Fruit fly (Drosophila melanogaster): ENCODE results near the gene CG42750.

CG42750 gene

DNA sequence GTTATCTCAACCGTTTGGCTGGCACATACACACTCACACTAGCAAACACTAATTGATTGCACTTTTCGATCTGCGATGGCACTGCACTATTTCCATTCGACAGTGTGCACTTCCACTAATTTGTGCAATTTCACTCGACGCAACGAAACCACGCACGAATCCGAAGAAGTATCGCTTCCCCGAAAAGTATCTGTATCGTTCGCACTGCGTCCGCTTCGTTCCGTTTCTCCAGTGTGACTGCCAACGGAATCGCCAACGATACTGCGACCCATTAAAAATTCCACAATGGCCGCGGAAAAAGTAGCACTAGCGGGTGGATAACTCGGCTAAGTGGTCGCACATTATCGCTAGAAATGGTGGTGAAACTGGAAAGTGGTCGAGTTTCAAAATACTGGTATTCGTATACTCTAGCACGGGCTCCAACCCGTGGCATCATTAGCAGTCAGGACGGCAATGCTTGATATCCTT lies 123.4 kb downstream of the CG42750 start, which contains the start of gene Socs36E (continued):
- TF ChIP-seq schlank (tag; optimal IDR thresholded peaks at IDR 0.05), result no peak
- no peak for TF ChIP-seq dan (GFP tag; IDR thresholded peaks at IDR 0.05)
- no peak for TF ChIP-seq CG17385 (GFP tag; optimal IDR thresholded peaks at IDR 0.05)
- no peak for TF ChIP-seq grn (GFP tag; optimal IDR thresholded peaks at IDR 0.05)
- TF ChIP-seq Doc2 (GFP tag; IDR thresholded peaks at IDR 0.05), result no peak
- peak; percentile 56 for TF ChIP-seq MBD-R2 (GFP tag; IDR thresholded peaks at IDR 0.05)
- no peak for TF ChIP-seq CG10462 (GFP tag; optimal IDR thresholded peaks at IDR 0.05)
- no peak for TF ChIP-seq D19B (GFP tag; optimal IDR thresholded peaks at IDR 0.05)
- TF ChIP-seq Fer1 (GFP tag; optimal IDR thresholded peaks at IDR 0.05), result peak; percentile 32
- peak; percentile 73; the same call in 1 of the 3 replicates for TF ChIP-seq ken (GFP tag; IDR thresholded peaks at IDR 0.05)
- peak; percentile 24 for TF ChIP-seq zf30C (GFP tag; optimal IDR thresholded peaks at IDR 0.05)
- TF ChIP-seq bigmax (GFP tag; optimal IDR thresholded peaks at IDR 0.05), result no peak
- peak; percentile 65 for TF ChIP-seq CG16813 (GFP tag; IDR thresholded peaks at IDR 0.05; ENCODE audit: partially characterized antibody)
- no peak for TF ChIP-seq CG10366 (GFP tag; IDR thresholded peaks at IDR 0.05)
- TF ChIP-seq CG7786 (GFP tag; optimal IDR thresholded peaks at IDR 0.05), result peak; percentile 46
- no peak for TF ChIP-seq pan (optimal IDR thresholded peaks at IDR 0.05)
- peak in 1 of 2 experiments; percentile 5 for TF ChIP-seq pan (GFP tag; optimal IDR thresholded peaks at IDR 0.05 in 1 of 2, IDR thresholded peaks at IDR 0.05 in 1 of 2)
- TF ChIP-seq CG9817 (tag; optimal IDR thresholded peaks at IDR 0.05), result peak; percentile 28
- peak; percentile 49 for TF ChIP-seq pfk (GFP tag; optimal IDR thresholded peaks at IDR 0.05)
- no peak for TF ChIP-seq h (optimal IDR thresholded peaks at IDR 0.05)
- TF ChIP-seq CG16779 (GFP tag; IDR thresholded peaks at IDR 0.05), result no peak
- no peak for TF ChIP-seq CG10431 (GFP tag; optimal IDR thresholded peaks at IDR 0.05)
- no peak for TF ChIP-seq Oli (tag; optimal IDR thresholded peaks at IDR 0.05)
- peak; percentile 58 for TF ChIP-seq CG32767 (GFP tag; IDR thresholded peaks at IDR 0.05)
- TF ChIP-seq CG8089 (GFP tag; optimal IDR thresholded peaks at IDR 0.05), result no peak
- TF ChIP-seq pum (GFP tag; optimal IDR thresholded peaks at IDR 0.05), result no peak
- peak; percentile 37 for TF ChIP-seq pho (GFP tag; optimal IDR thresholded peaks at IDR 0.05)
- no peak for TF ChIP-seq stc (GFP tag; IDR thresholded peaks at IDR 0.05)
- no peak for TF ChIP-seq gcm (GFP tag; optimal IDR thresholded peaks at IDR 0.05)
- TF ChIP-seq BEAF-32 (GFP tag; optimal IDR thresholded peaks at IDR 0.05), result peak; percentile 70
- peak; percentile 91 for TF ChIP-seq Ets97D (GFP tag; optimal IDR thresholded peaks at IDR 0.05)
- TF ChIP-seq tap (tag; optimal IDR thresholded peaks at IDR 0.05), result peak; percentile 17
- TF ChIP-seq amos (GFP tag; IDR thresholded peaks at IDR 0.05; ENCODE audit: partially characterized antibody), result peak; percentile 70
- TF ChIP-seq Max (GFP tag; optimal IDR thresholded peaks at IDR 0.05), result no peak
- TF ChIP-seq CG1603 (tag; optimal IDR thresholded peaks at IDR 0.05), result peak; percentile 95
- TF ChIP-seq dpn (GFP tag; optimal IDR thresholded peaks at IDR 0.05), result peak; percentile 48 to 50
- TF ChIP-seq ems (GFP tag; optimal IDR thresholded peaks at IDR 0.05), result no peak
- peak; percentile 69; the same call in 2 of the 3 replicates for TF ChIP-seq knrl (GFP tag; IDR thresholded peaks at IDR 0.05; ENCODE audit: partially characterized antibody)
- no peak for TF ChIP-seq CG6654 (GFP tag; optimal IDR thresholded peaks at IDR 0.05)
- TF ChIP-seq dmrt99B (tag; optimal IDR thresholded peaks at IDR 0.05), result no peak
- no peak for TF ChIP-seq CG14050 (GFP tag; IDR thresholded peaks at IDR 0.05)
- TF ChIP-seq Oaz (GFP tag; IDR thresholded peaks at IDR 0.05), result no peak
- TF ChIP-seq Elba2 (GFP tag; optimal IDR thresholded peaks at IDR 0.05), result no peak
- TF ChIP-seq CG2199 (GFP tag; IDR thresholded peaks at IDR 0.05), result peak; percentile 90; the same call in 2 of the 3 replicates
- TF ChIP-seq CG1024 (GFP tag; IDR thresholded peaks at IDR 0.05), result no peak
- no peak for TF ChIP-seq cg (GFP tag; optimal IDR thresholded peaks at IDR 0.05)
- TF ChIP-seq sr (GFP tag; IDR thresholded peaks at IDR 0.05), result peak; percentile 39; the same call in 1 of the 3 replicates
- peak; percentile 55 for TF ChIP-seq zfh2 (GFP tag; optimal IDR thresholded peaks at IDR 0.05)
- TF ChIP-seq CG14860 (GFP tag; IDR thresholded peaks at IDR 0.05; ENCODE audit: partially characterized antibody), result no peak
- peak; percentile 12 for TF ChIP-seq CG4707 (GFP tag; optimal IDR thresholded peaks at IDR 0.05)
- TF ChIP-seq CG11696 (GFP tag; IDR thresholded peaks at IDR 0.05), result no peak
- TF ChIP-seq gt (GFP tag; IDR thresholded peaks at IDR 0.05), result no peak

Data from whole organism, embryonic.